Worm (Caenorhabditis elegans) whole organism, L3 larva: Measurements from ENCODE around the gene B0416.7.

Experiments
- R02D3.7 ChIP-seq: fragments of 150-350 bp; optimal IDR thresholded peaks from 2 replicates; lab custom pipeline; 2014; ENCODE audit warnings: missing biosample characterization, missing genetic modification characterization
- aly-2 ChIP-seq: fragments of 150-350 bp; optimal IDR thresholded peaks from 2 replicates; lab custom pipeline; 2014; ENCODE audit warnings: missing biosample characterization, missing genetic modification characterization
- ama-1 ChIP-seq: fragments of 150-350 bp; optimal IDR thresholded peaks from 2 replicates; lab custom pipeline; 2018
- ceh-16 ChIP-seq: sonication (generic microtip); optimal IDR thresholded peaks from 2 replicates; lab custom pipeline; 2017; ENCODE audit warnings: missing biosample characterization, missing genetic modification characterization
- ceh-28 ChIP-seq: fragments of 150-350 bp; optimal IDR thresholded peaks from 2 replicates; lab custom pipeline; 2014; ENCODE audit warnings: missing biosample characterization, missing genetic modification reagents, missing genetic modification characterization
- egl-5 ChIP-seq: fragments of 150-350 bp; optimal IDR thresholded peaks from 2 replicates; lab custom pipeline; 2017; ENCODE audit warnings: missing biosample characterization, missing genetic modification reagents, missing genetic modification characterization, inconsistent platforms
- elt-1 ChIP-seq: fragments of 150-350 bp; optimal IDR thresholded peaks from 2 replicates; lab custom pipeline; 2014; ENCODE audit warnings: missing biosample characterization, missing genetic modification characterization
- elt-2 ChIP-seq: sonication (generic microtip); optimal IDR thresholded peaks from 2 replicates; lab custom pipeline; 2016; ENCODE audit warnings: missing genetic modification reagents, mild to moderate bottlenecking, missing genetic modification characterization, missing compliant biosample characterization
- elt-3 ChIP-seq, 3 experiments: fragments of 150-350 bp in 1 of 3; sonication (generic microtip) in 2 of 3; optimal IDR thresholded peaks; 2 replicates in 2 of 3; 4 replicates in 1 of 3; lab custom pipeline; 2014 to 2017; ENCODE audit warnings: missing biosample characterization in 3 of 3, missing genetic modification characterization in 3 of 3
- eor-1 ChIP-seq, 2 experiments: fragments of 150-350 bp; optimal IDR thresholded peaks; 2 replicates each; lab custom pipeline; 2014 to 2018; ENCODE audit warnings: missing biosample characterization in 2 of 2, missing genetic modification characterization in 2 of 2
- fkh-2 ChIP-seq: fragments of 150-350 bp; optimal IDR thresholded peaks from 2 replicates; lab custom pipeline; 2014; ENCODE audit warnings: missing biosample characterization, missing genetic modification reagents, missing genetic modification characterization
- jun-1 ChIP-seq: fragments of 150-350 bp; optimal IDR thresholded peaks from 2 replicates; lab custom pipeline; 2014; ENCODE audit warnings: missing biosample characterization, missing genetic modification reagents, missing genetic modification characterization
- lin-15B ChIP-seq: fragments of 150-350 bp; optimal IDR thresholded peaks from 2 replicates; lab custom pipeline; 2014; ENCODE audit warnings: missing biosample characterization, missing genetic modification characterization
- lin-39 ChIP-seq: fragments of 150-350 bp; optimal IDR thresholded peaks from 2 replicates; lab custom pipeline; 2018; ENCODE audit warnings: missing biosample characterization, missing genetic modification reagents, missing genetic modification characterization
- mdl-1 ChIP-seq: fragments of 150-350 bp; optimal IDR thresholded peaks from 2 replicates; lab custom pipeline; 2014; ENCODE audit warnings: missing biosample characterization, missing genetic modification characterization
- nfya-1 ChIP-seq: sonication (generic microtip); optimal IDR thresholded peaks from 2 replicates; lab custom pipeline; 2017; ENCODE audit warnings: missing genetic modification characterization, mild to moderate bottlenecking, missing compliant biosample characterization, antibody characterized with exemption, moderate library complexity; ENCODE audit not compliant: insufficient read depth
- nhr-11 ChIP-seq: fragments of 150-350 bp; optimal IDR thresholded peaks from 2 replicates; lab custom pipeline; 2014; ENCODE audit warnings: missing biosample characterization, missing genetic modification characterization
- nhr-12 ChIP-seq: fragments of 150-350 bp; optimal IDR thresholded peaks from 2 replicates; lab custom pipeline; 2014; ENCODE audit warnings: missing biosample characterization, missing genetic modification characterization
- nhr-23 ChIP-seq: fragments of 150-350 bp; optimal IDR thresholded peaks from 2 replicates; lab custom pipeline; 2014; ENCODE audit warnings: missing biosample characterization, missing genetic modification reagents, missing genetic modification characterization
- nhr-25 ChIP-seq: sonication (generic microtip); optimal IDR thresholded peaks from 2 replicates; lab custom pipeline; 2017; ENCODE audit warnings: missing biosample characterization, missing genetic modification characterization
- nhr-28 ChIP-seq: fragments of 150-350 bp; optimal IDR thresholded peaks from 2 replicates; lab custom pipeline; 2014; ENCODE audit warnings: missing biosample characterization, missing genetic modification characterization
- nhr-43 ChIP-seq: sonication (generic microtip); optimal IDR thresholded peaks from 2 replicates; lab custom pipeline; 2016; ENCODE audit warnings: mild to moderate bottlenecking, missing genetic modification characterization, missing compliant biosample characterization; ENCODE audit not compliant: poor library complexity, severe bottlenecking
- nhr-67 ChIP-seq: fragments of 150-350 bp; optimal IDR thresholded peaks from 2 replicates; lab custom pipeline; 2014; ENCODE audit warnings: missing biosample characterization, missing genetic modification characterization
- pha-4 ChIP-seq: fragments of 150-350 bp; optimal IDR thresholded peaks from 2 replicates; lab custom pipeline; 2014; ENCODE audit warnings: missing biosample characterization, missing genetic modification reagents, missing genetic modification characterization
- pqm-1 ChIP-seq: fragments of 150-350 bp; optimal IDR thresholded peaks from 2 replicates; lab custom pipeline; 2017; ENCODE audit warnings: missing biosample characterization, missing genetic modification characterization, inconsistent platforms
- sea-2 ChIP-seq: fragments of 150-350 bp; sonication (generic microtip); optimal IDR thresholded peaks from 4 replicates; lab custom pipeline; 2014; ENCODE audit warnings: missing biosample characterization, missing genetic modification reagents, missing genetic modification characterization
- unc-39 ChIP-seq: sonication (generic microtip); optimal IDR thresholded peaks from 4 replicates; lab custom pipeline; 2017; ENCODE audit warnings: missing biosample characterization, missing genetic modification characterization
- ztf-4 ChIP-seq: fragments of 150-350 bp; optimal IDR thresholded peaks from 2 replicates; lab custom pipeline; 2014; ENCODE audit warnings: missing biosample characterization, missing genetic modification characterization

Gene B0416.7

ce11 chrX:9270753-9271152 lies 27.0 kb downstream of the B0416.7 start, which contains the start of gene B0416.5:
B0416.5 (minus strand) TSS chrX:9270853.
- TF ChIP-seq jun-1 (tag; lab: Kevin White, UChicago) (no peak), nhr-67 (no peak), elt-3 (tag; optimal IDR thresholded peaks at IDR 0.05; lab: Kevin White, UChicago) (no peak), elt-1 (no peak), sea-2 (GFP tag; lab: Kevin White, UChicago) (no peak), nhr-12 (tag; lab: Kevin White, UChicago) (no peak)

ce11 chrX:9268373-9268772 lies 29.4 kb downstream of the B0416.7 start:
- peak; percentile 17 for TF ChIP-seq nhr-23 (tag; lab: Kevin White, UChicago)
- TF ChIP-seq pqm-1 (tag; lab: Kevin White, UChicago): no peak

ce11 chrX:9266512-9266911 lies 31.2 kb downstream of the B0416.7 start:
- TF ChIP-seq R02D3.7 (tag; lab: Kevin White, UChicago) (no peak), mdl-1 (tag; lab: Kevin White, UChicago) (no peak), elt-2 (tag; lab: Kevin White, UChicago) (peak; percentile 67), ceh-28 (tag; lab: Kevin White, UChicago) (no peak), nhr-43 (tag; lab: Kevin White, UChicago) (no peak), pha-4 (peak; percentile 57), unc-39 (tag; lab: Kevin White, UChicago) (no peak), nfya-1 (no peak)
- TF ChIP-seq, all 47 proteins: peak for 2

- TF ChIP-seq lin-39 (tag; lab: Kevin White, UChicago) (peak; percentile 76), pqm-1 (tag; lab: Kevin White, UChicago) (peak; percentile 88), pha-4 (peak; percentile 80), nhr-11 (tag; lab: Kevin White, UChicago) (no peak), nfya-1 (peak; percentile 37), elt-2 (tag; lab: Kevin White, UChicago) (peak; percentile 96), mdl-1 (tag; lab: Kevin White, UChicago) (peak; percentile 42), jun-1 (tag; lab: Kevin White, UChicago) (peak; percentile 12), ceh-16 (tag; lab: Kevin White, UChicago) (no peak), ama-1 (lab: Kevin White, UChicago) (peak; percentile 61), egl-5 (peak; percentile 24), lin-15B (tag; lab: Kevin White, UChicago) (no peak)
These were observed 33.1 kb downstream of the B0416.7 start for ce11 chrX:9264636-9265035.

- no peak for TF ChIP-seq nhr-67
- no peak for TF ChIP-seq lin-15B (tag; lab: Kevin White, UChicago)
- TF ChIP-seq jun-1 (tag; lab: Kevin White, UChicago): no peak
- no peak for TF ChIP-seq ceh-28 (tag; lab: Kevin White, UChicago)
- TF ChIP-seq eor-1 (tag; optimal IDR thresholded peaks at IDR 0.05; lab: Kevin White, UChicago): no peak
- no peak for TF ChIP-seq nhr-11 (tag; lab: Kevin White, UChicago)
- TF ChIP-seq egl-5: no peak
These were observed 33.5 kb downstream of the B0416.7 start, which contains the start of gene F18G5.6 for ce11 chrX:9264231-9264630. F18G5.6 (minus strand) TSS chrX:9264331.

ce11 chrX:9261626-9262189 lies 36.0 kb downstream of the B0416.7 start:
- TF ChIP-seq ztf-4 (tag; lab: Kevin White, UChicago) (no peak), elt-2 (tag; lab: Kevin White, UChicago) (peak; percentile 33)
- TF ChIP-seq, all 47 proteins: peak for 1

- no peak for TF ChIP-seq nhr-28 (tag; lab: Kevin White, UChicago)
These were observed 38.2 kb downstream of the B0416.7 start, which contains the start of gene F18G5.1 for ce11 chrX:9259552-9259951. F18G5.1 (plus strand) TSS chrX:9259852.

ce11 chrX:9255993-9256392 lies 41.7 kb downstream of the B0416.7 start:
- TF ChIP-seq aly-2 (tag; lab: Kevin White, UChicago): no peak
- no peak for TF ChIP-seq fkh-2 (tag; lab: Kevin White, UChicago)
- TF ChIP-seq nhr-25 (tag; lab: Kevin White, UChicago): no peak
- TF ChIP-seq eor-1 (tag; optimal IDR thresholded peaks at IDR 0.05; lab: Kevin White, UChicago): no peak
- TF ChIP-seq nhr-67: no peak
- TF ChIP-seq ztf-4 (tag; lab: Kevin White, UChicago): no peak
- no peak for TF ChIP-seq ceh-28 (tag; lab: Kevin White, UChicago)
- TF ChIP-seq elt-1: no peak
